Worm (Caenorhabditis elegans) whole organism, mixed stage, embryonic: ENCODE measurements around the gene fbxa-71.

Experiments
- ces-1 ChIP-seq: fragments of 150-350 bp; optimal IDR thresholded peaks from 2 replicates; lab custom pipeline; 2014; ENCODE audit warnings: missing biosample characterization, missing genetic modification reagents, missing genetic modification characterization
- nhr-12 ChIP-seq: fragments of 150-350 bp; optimal IDR thresholded peaks from 2 replicates; lab custom pipeline; 2014; ENCODE audit warnings: missing biosample characterization, missing genetic modification characterization
- nhr-76 ChIP-seq: sonication (generic microtip); optimal IDR thresholded peaks from 2 replicates; lab custom pipeline; 2017; ENCODE audit warnings: missing biosample characterization, missing genetic modification characterization
- pha-4 ChIP-seq: fragments of 150-350 bp; optimal IDR thresholded peaks from 2 replicates; lab custom pipeline; 2018; ENCODE audit warnings: missing biosample characterization, missing genetic modification reagents, missing genetic modification characterization
- snpc-4 ChIP-seq: fragments of 150-350 bp; optimal IDR thresholded peaks from 2 replicates; lab custom pipeline; 2014; ENCODE audit warnings: missing biosample characterization, missing genetic modification characterization
- unc-39 ChIP-seq: fragments of 150-350 bp; optimal IDR thresholded peaks from 2 replicates; lab custom pipeline; 2014; ENCODE audit warnings: missing biosample characterization, missing genetic modification characterization
- unc-62 ChIP-seq: fragments of 150-350 bp; optimal IDR thresholded peaks from 2 replicates; lab custom pipeline; 2014; ENCODE audit warnings: missing biosample characterization, missing genetic modification reagents, missing genetic modification characterization

DNA sequence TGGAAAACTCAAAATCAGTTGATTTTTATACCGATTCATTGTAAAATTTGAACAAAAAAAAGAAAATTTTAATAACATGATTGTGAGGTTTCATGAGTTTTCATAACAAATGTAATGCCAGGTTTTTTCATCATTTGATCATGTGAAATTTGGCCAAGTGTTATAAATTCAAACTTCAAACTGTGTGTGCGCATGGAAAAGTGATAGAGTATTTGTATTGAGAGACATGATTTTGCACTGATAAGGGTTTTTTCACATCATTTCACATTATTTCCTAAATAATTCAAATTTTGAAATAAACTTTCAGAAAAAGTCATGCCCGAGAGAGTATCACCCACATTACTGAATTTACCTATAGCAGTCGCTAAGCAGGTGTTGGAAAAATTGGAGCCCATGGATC is 35.5 kb downstream of the fbxa-71 start, which contains the start of gene fbxa-219:
- TF ChIP-seq nhr-76 (tag; lab: Kevin White, UChicago): no peak
- no peak for TF ChIP-seq snpc-4 (tag; lab: Kevin White, UChicago)
- TF ChIP-seq unc-39 (tag; lab: Kevin White, UChicago): no peak
- TF ChIP-seq unc-62: no peak
- TF ChIP-seq ces-1 (GFP tag; lab: Kevin White, UChicago): no peak
- no peak for TF ChIP-seq nhr-12 (tag; lab: Kevin White, UChicago)
- TF ChIP-seq pha-4: no peak
